Worm (Caenorhabditis elegans) whole organism, late embryonic: Measurements from ENCODE around the gene BE10.4.

ENCODE experiments used
- ceh-31 ChIP-seq: sonication (generic microtip); optimal IDR thresholded peaks from 2 replicates; lab custom pipeline; 2016; ENCODE audit warnings: missing genetic modification characterization, missing compliant biosample characterization
- dmd-4 ChIP-seq: sonication (generic microtip); optimal IDR thresholded peaks from 2 replicates; lab custom pipeline; 2016; ENCODE audit warnings: borderline replicate concordance, missing genetic modification characterization, missing compliant biosample characterization
- nhr-11 ChIP-seq: fragments of 150-350 bp; optimal IDR thresholded peaks from 2 replicates; lab custom pipeline; 2014; ENCODE audit warnings: missing biosample characterization, missing genetic modification characterization

DNA sequence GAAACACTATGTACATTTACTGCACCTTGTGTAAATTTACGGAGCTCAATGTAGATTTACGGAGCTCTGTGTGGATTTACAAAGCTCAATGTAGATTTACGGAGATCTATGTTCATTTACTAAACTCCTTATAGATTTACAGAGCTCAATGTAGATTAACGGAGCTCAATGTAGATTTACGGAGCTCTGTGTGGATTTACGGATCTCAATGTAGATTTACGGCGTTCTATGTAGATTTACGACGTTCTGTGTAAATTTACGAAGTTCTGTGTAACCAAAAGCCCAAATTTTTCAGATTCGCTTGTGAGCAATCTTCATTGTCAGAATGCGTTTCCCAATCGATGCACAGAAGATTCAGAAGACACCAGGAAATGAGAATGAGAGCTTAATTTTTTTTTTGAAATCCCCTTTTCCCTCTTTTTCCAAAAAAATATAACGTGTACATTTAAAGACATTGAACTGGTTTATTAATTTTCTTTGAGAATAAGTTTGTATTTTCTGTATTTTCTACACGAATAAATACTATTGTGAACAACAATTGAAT lies 23.5 kb downstream of the BE10.4 start:
- TF ChIP-seq ceh-31 (tag; lab: Kevin White, UChicago): no peak
- TF ChIP-seq dmd-4 (tag; lab: Kevin White, UChicago): no peak
- no peak for TF ChIP-seq nhr-11 (tag; lab: Kevin White, UChicago)
